Worm (Caenorhabditis elegans): ENCODE results near the gene rhr-2.

The rhr-2 gene

ce11 chrV:11736896-11737295, 6.9 kb upstream of the rhr-2 start, which contains the start of gene spe-42:
TSS of gene spe-42 (minus strand) at chrV:11736996.
- TF ChIP-seq Y22D7AL.16 (tag; optimal IDR thresholded peaks at IDR 0.05), result no peak
- no peak for TF ChIP-seq sdc-2 (tag; optimal IDR thresholded peaks at IDR 0.05)
- no peak for TF ChIP-seq C08G9.2 (tag; optimal IDR thresholded peaks at IDR 0.05)
- TF ChIP-seq ets-4 (tag; optimal IDR thresholded peaks at IDR 0.05), result no peak
- no peak for TF ChIP-seq ref-2 (tag; optimal IDR thresholded peaks at IDR 0.05)

- TF ChIP-seq ceh-2 (tag; optimal IDR thresholded peaks at IDR 0.05) (no peak), unc-42 (tag; optimal IDR thresholded peaks at IDR 0.05) (peak; percentile 30), unc-55 (GFP tag; optimal IDR thresholded peaks at IDR 0.05) (peak; percentile 9), ttx-3 (tag; optimal IDR thresholded peaks at IDR 0.05) (no peak), pax-1 (tag; optimal IDR thresholded peaks at IDR 0.05) (no peak), ztf-16 (tag; optimal IDR thresholded peaks at IDR 0.05) (no peak), ceh-31 (tag; optimal IDR thresholded peaks at IDR 0.05) (peak; percentile 14), sox-4 (tag; optimal IDR thresholded peaks at IDR 0.05) (no peak)
Observed at ce11 chrV:11733460-11733859, 3.5 kb upstream of the rhr-2 start, which contains the start of gene npp-22. TSS of gene npp-22 (minus strand) at chrV:11733472.

- TF ChIP-seq dmd-4 (tag; optimal IDR thresholded peaks at IDR 0.05; ENCODE audit: borderline replicate concordance), result no peak
- no peak for TF ChIP-seq unc-86 (tag; optimal IDR thresholded peaks at IDR 0.05)
- TF ChIP-seq hlh-8 (tag; optimal IDR thresholded peaks at IDR 0.05), result no peak
- no peak for TF ChIP-seq unc-3 (GFP tag; conservative IDR thresholded peaks at IDR 0.05)
- TF ChIP-seq unc-3 (tag; optimal IDR thresholded peaks at IDR 0.05), result no peak
- TF ChIP-seq sox-4 (tag; optimal IDR thresholded peaks at IDR 0.05), result no peak
- TF ChIP-seq hlh-6 (tag; optimal IDR thresholded peaks at IDR 0.05), result no peak
- TF ChIP-seq pha-4 (tag; optimal IDR thresholded peaks at IDR 0.05), result no peak
- no peak for TF ChIP-seq tbx-7 (tag; optimal IDR thresholded peaks at IDR 0.05)
- TF ChIP-seq F13H6.1 (tag; optimal IDR thresholded peaks at IDR 0.05), result no peak
- no peak for TF ChIP-seq syd-9 (tag; optimal IDR thresholded peaks at IDR 0.05)
- no peak for TF ChIP-seq fkh-6 (tag; optimal IDR thresholded peaks at IDR 0.05)
- no peak for TF ChIP-seq rnt-1 (tag; optimal IDR thresholded peaks at IDR 0.05)
- no peak for TF ChIP-seq hlh-30 (tag; optimal IDR thresholded peaks at IDR 0.05; ENCODE audit: insufficient read depth)
Observed at ce11 chrV:11732049-11732448, 2.1 kb upstream of the rhr-2 start.

- TF ChIP-seq lim-6 (tag; optimal IDR thresholded peaks at IDR 0.05), result no peak
- no peak for TF ChIP-seq T23F11.4 (GFP tag; optimal IDR thresholded peaks at IDR 0.05)
- no peak for TF ChIP-seq ztf-16 (tag; optimal IDR thresholded peaks at IDR 0.05)
- no peak for TF ChIP-seq elt-2 (tag; optimal IDR thresholded peaks at IDR 0.05)
- no peak for TF ChIP-seq nfya-1 (tag; optimal IDR thresholded peaks at IDR 0.05)
- no peak for TF ChIP-seq hlh-30 (tag; optimal IDR thresholded peaks at IDR 0.05; ENCODE audit: insufficient read depth)
- no peak for TF ChIP-seq fax-1 (tag; optimal IDR thresholded peaks at IDR 0.05)
- TF ChIP-seq ceh-19 (GFP tag; optimal IDR thresholded peaks at IDR 0.05), result no peak
- TF ChIP-seq pag-3 (tag; optimal IDR thresholded peaks at IDR 0.05; ENCODE audit: borderline replicate concordance), result no peak
- no peak for TF ChIP-seq ceh-6 (GFP tag; optimal IDR thresholded peaks at IDR 0.05)
- TF ChIP-seq pat-9 (tag; optimal IDR thresholded peaks at IDR 0.05), result no peak
- no peak for TF ChIP-seq mec-3 (tag; optimal IDR thresholded peaks at IDR 0.05; ENCODE audit: borderline replicate concordance)
- no peak for TF ChIP-seq tbx-2 (tag; optimal IDR thresholded peaks at IDR 0.05)
- no peak for TF ChIP-seq pha-4 (tag; optimal IDR thresholded peaks at IDR 0.05)
- no peak for TF ChIP-seq pqm-1 (tag; optimal IDR thresholded peaks at IDR 0.05)
- TF ChIP-seq hlh-8 (tag; optimal IDR thresholded peaks at IDR 0.05), result no peak
Observed at ce11 chrV:11725971-11726370, 4.0 kb downstream of the rhr-2 start, which contains the start of gene daf-11. TSS of gene daf-11 (minus strand) at chrV:11726071.
